Fruit fly (Drosophila melanogaster) whole organism, adult: Measurements from ENCODE around the gene corolla.

Experiments used
- CG14711 ChIP-seq: fragments of 200-800 bp; sonication (Bioruptor generic); optimal IDR thresholded peaks from 2 replicates; lab custom pipeline; 2018; ENCODE audit warnings: missing biosample characterization, mild to moderate bottlenecking, missing genetic modification characterization, moderate library complexity
- CG5204 ChIP-seq: fragments of 200-800 bp; sonication (Bioruptor generic); optimal IDR thresholded peaks from 2 replicates; lab custom pipeline; 2016; ENCODE audit warnings: missing biosample characterization, missing genetic modification characterization
- CG7101 ChIP-seq: fragments of 200-800 bp; sonication (Bioruptor generic); optimal IDR thresholded peaks from 2 replicates; lab custom pipeline; 2018; ENCODE audit warnings: missing biosample characterization, mild to moderate bottlenecking, missing genetic modification characterization, moderate library complexity
- Crg-1 ChIP-seq: fragments of 200-800 bp; sonication (Bioruptor generic); optimal IDR thresholded peaks from 2 replicates; lab custom pipeline; 2016; ENCODE audit warnings: missing biosample characterization, missing genetic modification characterization
- Hr96 ChIP-seq: fragments of 200-800 bp; sonication (Bioruptor generic); optimal IDR thresholded peaks from 2 replicates; lab custom pipeline; 2016; ENCODE audit warnings: missing biosample characterization, missing genetic modification characterization
- Mnt ChIP-seq: fragments of 200-800 bp; sonication (Bioruptor generic); optimal IDR thresholded peaks from 2 replicates; lab custom pipeline; 2016; ENCODE audit warnings: missing biosample characterization, mild to moderate bottlenecking, missing genetic modification characterization
- cnc ChIP-seq, 2 experiments: fragments of >200 bp; optimal IDR thresholded peaks; 2 replicates each; lab custom pipeline; 2017
- kay ChIP-seq: fragments of 200-800 bp; sonication (Bioruptor generic); peaks from one replicate; lab custom pipeline; 2016; ENCODE audit warnings: missing biosample characterization, missing genetic modification characterization, borderline replicate concordance
- pad ChIP-seq: fragments of 200-800 bp; sonication (Bioruptor generic); optimal IDR thresholded peaks from 3 replicates; lab custom pipeline; 2017; ENCODE audit warnings: missing biosample characterization, missing genetic modification characterization, mild to moderate bottlenecking, moderate library complexity, missing genetic modification reagents

corolla gene

dm6 chrX:17582650-17583049 lies 49.2 kb downstream of the corolla start:
- TF ChIP-seq Hr96 (GFP tag; lab: Kevin White, UChicago) (no peak), CG7101 (tag; lab: Kevin White, UChicago) (no peak), pad (GFP tag; lab: Kevin White, UChicago) (no peak), Mnt (no peak), CG5204 (no peak)

DNA sequence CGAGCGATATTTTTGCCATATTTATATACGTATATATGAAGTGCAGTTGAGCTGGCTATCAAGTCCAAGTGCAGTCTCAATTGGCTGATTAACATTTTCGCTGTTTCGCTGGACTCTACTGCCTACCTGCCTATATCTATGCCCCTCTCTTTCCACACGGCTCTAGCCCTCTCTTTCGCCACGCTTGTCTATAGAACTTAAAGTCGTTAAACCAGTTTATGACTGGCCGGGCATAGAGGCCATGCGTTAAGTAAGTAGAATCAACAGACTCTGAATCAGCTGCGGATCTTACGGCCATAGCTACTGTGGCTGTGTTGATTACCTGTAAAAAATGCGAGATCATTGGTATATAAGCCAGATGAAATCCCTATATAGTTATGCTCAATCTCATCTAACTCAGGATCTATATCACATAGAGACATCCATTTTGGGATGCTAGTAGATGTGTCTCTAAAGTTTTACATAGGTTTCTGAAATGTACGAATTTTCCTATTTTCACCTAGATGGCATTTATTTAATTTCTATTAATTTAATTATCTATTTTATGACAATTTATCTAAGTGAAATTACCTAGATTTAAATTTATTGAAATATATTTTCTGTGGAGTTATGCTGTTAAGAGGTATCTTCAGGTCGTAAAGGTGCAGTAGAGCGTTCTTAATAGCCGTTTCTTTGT lies 50.1 kb downstream of the corolla start:
- peak; percentile 3 for TF ChIP-seq Crg-1
- peak; percentile 78 for TF ChIP-seq kay (GFP tag; lab: Kevin White, UChicago)
- TF ChIP-seq cnc (optimal IDR thresholded peaks at IDR 0.05; lab: Kevin White, UChicago): no peak
- TF ChIP-seq CG7101 (tag; lab: Kevin White, UChicago): no peak

- TF ChIP-seq Mnt (no peak), CG5204 (no peak), CG14711 (no peak), kay (GFP tag; lab: Kevin White, UChicago) (peak; percentile 57), Crg-1 (no peak)
Measured at dm6 chrX:17580954-17581353, 50.9 kb downstream of the corolla start.
